Fruit fly (Drosophila melanogaster) whole organism, pupa: Measurements from ENCODE around the gene fray.

Source experiments
- CG15710 ChIP-seq: fragments of 200-800 bp; sonication (Bioruptor generic); optimal IDR thresholded peaks from 2 replicates; lab custom pipeline; 2018; ENCODE audit warnings: missing biosample characterization, mild to moderate bottlenecking, missing genetic modification characterization, moderate library complexity
- CG34367 ChIP-seq: fragments of 200-800 bp; sonication (Bioruptor generic); optimal IDR thresholded peaks from 2 replicates; lab custom pipeline; 2018; ENCODE audit warnings: missing biosample characterization, mild to moderate bottlenecking, missing genetic modification characterization
- Ets98B ChIP-seq: fragments of 200-800 bp; sonication (Bioruptor generic); IDR thresholded peaks from 2 replicates; pipeline ENCODE4 v1.3.6; 2022; ENCODE audit warnings: missing biosample characterization, missing genetic modification characterization
- Pif1B ChIP-seq: fragments of 200-800 bp; sonication (Bioruptor generic); optimal IDR thresholded peaks from 3 replicates; lab custom pipeline; 2016; ENCODE audit warnings: missing biosample characterization, missing genetic modification characterization

- TF ChIP-seq CG15710 (tag; lab: Kevin White, UChicago) (no peak), Pif1B (no peak), CG34367 (no peak), Ets98B (GFP tag; lab: Robert Waterston, UW) (peak; percentile 21; the same call in 1 of the 2 replicates)
Observed at dm6 chr3R:18582236-18582635, 9.3 kb downstream of the fray start.
